Worm (Caenorhabditis elegans) whole organism, L3 larva: ENCODE results near the gene glb-32.
A peak's percentile ranks its signal among the peaks of the same experiment; 100 is the strongest.

ENCODE experiments used
- ZK546.5 ChIP-seq: sonication (generic microtip); optimal IDR thresholded peaks from 2 replicates; lab custom pipeline; 2017; ENCODE audit warnings: missing biosample characterization, missing genetic modification characterization
- ama-1 ChIP-seq: fragments of 150-350 bp; optimal IDR thresholded peaks from 2 replicates; lab custom pipeline; 2018
- ceh-28 ChIP-seq: fragments of 150-350 bp; optimal IDR thresholded peaks from 2 replicates; lab custom pipeline; 2014; ENCODE audit warnings: missing biosample characterization, missing genetic modification reagents, missing genetic modification characterization
- fkh-10 ChIP-seq: sonication (generic microtip); optimal IDR thresholded peaks from 2 replicates; lab custom pipeline; 2017; ENCODE audit warnings: missing biosample characterization, missing genetic modification reagents, missing genetic modification characterization
- hmg-11 ChIP-seq: sonication (generic microtip); optimal IDR thresholded peaks from 2 replicates; lab custom pipeline; 2016; ENCODE audit warnings: missing genetic modification characterization, missing compliant biosample characterization
- lin-39 ChIP-seq: fragments of 150-350 bp; optimal IDR thresholded peaks from 2 replicates; lab custom pipeline; 2018; ENCODE audit warnings: missing biosample characterization, missing genetic modification reagents, missing genetic modification characterization
- mdl-1 ChIP-seq: fragments of 150-350 bp; optimal IDR thresholded peaks from 2 replicates; lab custom pipeline; 2014; ENCODE audit warnings: missing biosample characterization, missing genetic modification characterization
- skn-1 ChIP-seq: fragments of 150-350 bp; optimal IDR thresholded peaks from 2 replicates; lab custom pipeline; 2014; ENCODE audit warnings: missing biosample characterization, missing genetic modification characterization
- unc-39 ChIP-seq: sonication (generic microtip); optimal IDR thresholded peaks from 4 replicates; lab custom pipeline; 2017; ENCODE audit warnings: missing biosample characterization, missing genetic modification characterization
- unc-62 ChIP-seq: fragments of 150-350 bp; sonication (generic microtip); optimal IDR thresholded peaks from 4 replicates; lab custom pipeline; 2014; ENCODE audit warnings: missing biosample characterization, missing genetic modification reagents, missing genetic modification characterization
- zag-1 ChIP-seq: fragments of 150-350 bp; optimal IDR thresholded peaks from 2 replicates; lab custom pipeline; 2014; ENCODE audit warnings: missing biosample characterization, missing genetic modification characterization

ce11 chrV:5131380-5131779 lies 42.0 kb upstream of the glb-32 start:
- no peak for TF ChIP-seq zag-1 (tag; lab: Kevin White, UChicago)
- TF ChIP-seq unc-39 (tag; lab: Kevin White, UChicago): no peak
- no peak for TF ChIP-seq ama-1 (lab: Kevin White, UChicago)
- TF ChIP-seq lin-39 (tag; lab: Kevin White, UChicago): no peak
- TF ChIP-seq fkh-10 (GFP tag; lab: Kevin White, UChicago): peak; percentile 1
- TF ChIP-seq unc-62 (GFP tag; lab: Kevin White, UChicago): no peak
- no peak for TF ChIP-seq mdl-1
- TF ChIP-seq ceh-28 (tag; lab: Kevin White, UChicago): no peak
- no peak for TF ChIP-seq ZK546.5
- peak; percentile 12 for TF ChIP-seq skn-1 (tag; lab: Kevin White, UChicago)
- TF ChIP-seq hmg-11 (tag; lab: Kevin White, UChicago): peak; percentile 26
